Worm (Caenorhabditis elegans) whole organism, L4 larva: Measurements from ENCODE around the gene F40F8.5.

ENCODE experiments used
- F26F4.8 ChIP-seq: fragments of 200-800 bp; sonication (Bioruptor generic); conservative IDR thresholded peaks from 2 replicates; pipeline ENCODE4 v1.3.6; 2022; ENCODE audit warnings: missing genetic modification characterization, missing compliant biosample characterization
- T20F7.1 ChIP-seq: fragments of 200-800 bp; sonication (Bioruptor generic); optimal IDR thresholded peaks from 2 replicates; lab custom pipeline; 2018; ENCODE audit warnings: mild to moderate bottlenecking, missing genetic modification characterization, missing compliant biosample characterization
- T26A8.4 ChIP-seq: fragments of 200-800 bp; sonication (Bioruptor generic); IDR thresholded peaks from 2 replicates; pipeline ENCODE4 v1.3.6; 2022; ENCODE audit warnings: missing genetic modification characterization, missing compliant biosample characterization
- Y5F2A.4 ChIP-seq: fragments of 200-800 bp; sonication (Bioruptor generic); optimal IDR thresholded peaks from 2 replicates; lab custom pipeline; 2018; ENCODE audit warnings: mild to moderate bottlenecking, missing genetic modification characterization, missing compliant biosample characterization
- ZK546.5 ChIP-seq, 2 experiments: sonication (generic microtip); optimal IDR thresholded peaks; 2 replicates each; lab custom pipeline; 2017; ENCODE audit warnings: missing biosample characterization in 2 of 2, missing genetic modification characterization in 2 of 2
- aly-2 ChIP-seq: sonication (generic microtip); optimal IDR thresholded peaks from 2 replicates; lab custom pipeline; 2018; ENCODE audit warnings: missing biosample characterization, missing genetic modification characterization
- ama-1 ChIP-seq: fragments of 150-350 bp; optimal IDR thresholded peaks from 2 replicates; lab custom pipeline; 2014; ENCODE audit warnings: inconsistent platforms, mixed read lengths
- ceh-44 ChIP-seq: fragments of 200-800 bp; sonication (Bioruptor generic); IDR thresholded peaks from 2 replicates; pipeline ENCODE4 v1.3.6; 2022; ENCODE audit warnings: missing genetic modification reagents, missing genetic modification characterization, missing compliant biosample characterization
- cey-2 ChIP-seq: sonication (generic microtip); optimal IDR thresholded peaks from 3 replicates; lab custom pipeline; 2017; ENCODE audit warnings: missing genetic modification characterization, mild to moderate bottlenecking, missing compliant biosample characterization, antibody characterized with exemption, borderline replicate concordance; ENCODE audit not compliant: insufficient read depth
- ctbp-1 ChIP-seq: fragments of 200-800 bp; sonication (Bioruptor generic); IDR thresholded peaks from 2 replicates; pipeline ENCODE4 v1.3.6; 2022; ENCODE audit warnings: missing genetic modification reagents, missing genetic modification characterization, missing compliant biosample characterization
- daf-12 ChIP-seq: fragments of 150-350 bp; optimal IDR thresholded peaks from 2 replicates; lab custom pipeline; 2014; ENCODE audit warnings: missing biosample characterization, missing genetic modification reagents, missing genetic modification characterization
- daf-16 ChIP-seq, 3 experiments: sonication (generic microtip); optimal IDR thresholded peaks; 2 replicates each; lab custom pipeline; 2016 to 2017; ENCODE audit warnings: missing genetic modification characterization in 3 of 3, missing genetic modification reagents in 3 of 3, mild to moderate bottlenecking in 2 of 3, missing compliant biosample characterization in 2 of 3, missing biosample characterization in 1 of 3, moderate library complexity in 1 of 3
- daf-19 ChIP-seq: fragments of 200-800 bp; sonication (Bioruptor generic); conservative IDR thresholded peaks from 2 replicates; pipeline ENCODE4 v1.3.6; 2022; ENCODE audit warnings: missing genetic modification characterization, missing compliant biosample characterization
- daf-8 ChIP-seq: fragments of 200-800 bp; sonication (Bioruptor generic); IDR thresholded peaks from 2 replicates; pipeline ENCODE4 v1.3.6; 2022; ENCODE audit warnings: missing genetic modification characterization, missing compliant biosample characterization
- dmd-8 ChIP-seq: fragments of 200-800 bp; sonication (Bioruptor generic); IDR thresholded peaks from 2 replicates; pipeline ENCODE4 v1.3.6; 2022; ENCODE audit warnings: missing genetic modification characterization, missing compliant biosample characterization
- dmd-9 ChIP-seq: fragments of 200-800 bp; sonication (Bioruptor generic); IDR thresholded peaks from 2 replicates; pipeline ENCODE4 v1.3.6; 2022; ENCODE audit warnings: missing genetic modification reagents, missing genetic modification characterization, missing compliant biosample characterization
- dve-1 ChIP-seq: sonication (generic microtip); optimal IDR thresholded peaks from 2 replicates; lab custom pipeline; 2017; ENCODE audit warnings: antibody characterized with exemption, mild to moderate bottlenecking, missing genetic modification characterization, missing compliant biosample characterization; ENCODE audit not compliant: insufficient read depth
- egl-43 ChIP-seq: fragments of 200-800 bp; sonication (Bioruptor generic); IDR thresholded peaks from 2 replicates; pipeline ENCODE4 v1.3.6; 2022; ENCODE audit warnings: missing genetic modification reagents, missing genetic modification characterization, missing compliant biosample characterization
- fos-1 ChIP-seq: fragments of 150-350 bp; optimal IDR thresholded peaks from 2 replicates; lab custom pipeline; 2014; ENCODE audit warnings: missing biosample characterization, missing genetic modification characterization
- hlh-30 ChIP-seq: sonication (generic microtip); optimal IDR thresholded peaks from 2 replicates; lab custom pipeline; 2017; ENCODE audit warnings: antibody characterized with exemption, mild to moderate bottlenecking, missing genetic modification characterization, missing compliant biosample characterization; ENCODE audit not compliant: insufficient read depth
- jun-1 ChIP-seq: fragments of 150-350 bp; optimal IDR thresholded peaks from 2 replicates; lab custom pipeline; 2014; ENCODE audit warnings: missing biosample characterization, missing genetic modification reagents, missing genetic modification characterization
- lin-29 ChIP-seq: fragments of 200-800 bp; sonication (Bioruptor generic); IDR thresholded peaks from 2 replicates; pipeline ENCODE4 v1.3.6; 2022; ENCODE audit warnings: missing genetic modification reagents, missing genetic modification characterization, missing compliant biosample characterization
- lin-38 ChIP-seq: fragments of 200-800 bp; sonication (Bioruptor generic); IDR thresholded peaks from 2 replicates; pipeline ENCODE4 v1.3.6; 2022; ENCODE audit warnings: missing genetic modification reagents, missing genetic modification characterization, missing compliant biosample characterization
- lsy-2 ChIP-seq, 2 experiments: fragments of 150-350 bp in 1 of 2; sonication (generic microtip) in 1 of 2; optimal IDR thresholded peaks; 2 replicates each; lab custom pipeline; 2014 to 2017; ENCODE audit warnings: missing biosample characterization in 2 of 2, missing genetic modification characterization in 2 of 2
- madf-5 ChIP-seq, 2 experiments: fragments of 200-800 bp; sonication (Bioruptor generic); IDR thresholded peaks; 2 replicates each; pipeline ENCODE4 v1.3.6; 2022; ENCODE audit warnings: missing compliant biosample characterization in 2 of 2, missing genetic modification characterization in 2 of 2
- mdl-1 ChIP-seq, 2 experiments: fragments of 150-350 bp in 1 of 2; sonication (generic microtip) in 1 of 2; optimal IDR thresholded peaks; 2 replicates each; lab custom pipeline; 2014 to 2017; ENCODE audit warnings: missing biosample characterization in 2 of 2, missing genetic modification characterization in 2 of 2
- mdt-29 ChIP-seq: fragments of 200-800 bp; sonication (Bioruptor generic); IDR thresholded peaks from 2 replicates; pipeline ENCODE4 v1.3.6; 2022; ENCODE audit warnings: missing genetic modification reagents, missing genetic modification characterization, missing compliant biosample characterization
- mes-2 ChIP-seq: sonication (generic microtip); optimal IDR thresholded peaks from 2 replicates; lab custom pipeline; 2016; ENCODE audit warnings: missing genotype, mild to moderate bottlenecking, missing genetic modification characterization, missing compliant biosample characterization; ENCODE audit not compliant: poor library complexity, severe bottlenecking
- mxl-2 ChIP-seq: fragments of 200-800 bp; sonication (Bioruptor generic); conservative IDR thresholded peaks from 2 replicates; pipeline ENCODE4 v1.3.6; 2022; ENCODE audit warnings: missing genetic modification reagents, missing genetic modification characterization, missing compliant biosample characterization
- mxl-3 ChIP-seq: fragments of 200-800 bp; sonication (Bioruptor generic); optimal IDR thresholded peaks from 2 replicates; lab custom pipeline; 2018; ENCODE audit warnings: mild to moderate bottlenecking, missing genetic modification characterization, missing compliant biosample characterization
- nhr-102 ChIP-seq: sonication (generic microtip); optimal IDR thresholded peaks from 2 replicates; lab custom pipeline; 2016; ENCODE audit warnings: mild to moderate bottlenecking, missing genetic modification characterization, moderate library complexity, missing compliant biosample characterization
- nhr-28 ChIP-seq: fragments of 150-350 bp; optimal IDR thresholded peaks from 2 replicates; lab custom pipeline; 2014; ENCODE audit warnings: missing biosample characterization, missing genetic modification characterization
- nhr-41 ChIP-seq: fragments of 200-800 bp; sonication (Bioruptor generic); IDR thresholded peaks from 2 replicates; pipeline ENCODE4 v1.3.6; 2022; ENCODE audit warnings: missing genetic modification reagents, missing genetic modification characterization, missing compliant biosample characterization
- nhr-42 ChIP-seq: fragments of 200-800 bp; sonication (Bioruptor generic); IDR thresholded peaks from 2 replicates; pipeline ENCODE4 v1.3.6; 2022; ENCODE audit warnings: missing genetic modification characterization, missing compliant biosample characterization
- nhr-76 ChIP-seq: fragments of 150-350 bp; optimal IDR thresholded peaks from 2 replicates; lab custom pipeline; 2014; ENCODE audit warnings: missing biosample characterization, missing genetic modification characterization
- nhr-77 ChIP-seq: fragments of 150-350 bp; optimal IDR thresholded peaks from 2 replicates; lab custom pipeline; 2014; ENCODE audit warnings: missing biosample characterization, missing genetic modification characterization
- pha-4 ChIP-seq, 2 experiments: fragments of 150-350 bp in 1 of 2; fragments of 200-800 bp in 1 of 2; sonication (Bioruptor generic) in 1 of 2; IDR thresholded peaks in 1 of 2; optimal IDR thresholded peaks in 1 of 2; 2 replicates each; pipeline versions ENCODE4 v1.3.6 to Lab custom; 2014 to 2022; ENCODE audit warnings: missing genetic modification characterization in 2 of 2, missing genetic modification reagents in 2 of 2, missing biosample characterization in 1 of 2, missing compliant biosample characterization in 1 of 2
- rbr-2 ChIP-seq: sonication (generic microtip); optimal IDR thresholded peaks from 2 replicates; lab custom pipeline; 2016; ENCODE audit warnings: missing genotype, missing genetic modification characterization, missing compliant biosample characterization
- saeg-2 ChIP-seq: fragments of 200-800 bp; sonication (Bioruptor generic); IDR thresholded peaks from 2 replicates; pipeline ENCODE4 v1.3.6; 2022; ENCODE audit warnings: missing genetic modification reagents, missing genetic modification characterization, missing compliant biosample characterization
- spr-3 ChIP-seq: fragments of 200-800 bp; sonication (Bioruptor generic); optimal IDR thresholded peaks from 2 replicates; lab custom pipeline; 2018; ENCODE audit warnings: mild to moderate bottlenecking, missing genetic modification characterization, missing compliant biosample characterization
- tag-97 ChIP-seq: fragments of 200-800 bp; sonication (Bioruptor generic); IDR thresholded peaks from 2 replicates; pipeline ENCODE4 v1.3.6; 2022; ENCODE audit warnings: missing genetic modification characterization, missing compliant biosample characterization
- zag-1 ChIP-seq: fragments of 150-350 bp; optimal IDR thresholded peaks from 2 replicates; lab custom pipeline; 2014; ENCODE audit warnings: missing biosample characterization, missing genetic modification characterization
- zfp-3 ChIP-seq: fragments of 200-800 bp; sonication (Bioruptor generic); conservative IDR thresholded peaks from 2 replicates; pipeline ENCODE4 v1.3.6; 2022; ENCODE audit warnings: missing genetic modification reagents, missing genetic modification characterization, missing compliant biosample characterization
- zip-11 ChIP-seq: fragments of 200-800 bp; sonication (Bioruptor generic); IDR thresholded peaks from 2 replicates; pipeline ENCODE4 v1.3.6; 2022; ENCODE audit warnings: missing genetic modification characterization, missing compliant biosample characterization
- ztf-7 ChIP-seq: fragments of 150-350 bp; optimal IDR thresholded peaks from 2 replicates; lab custom pipeline; 2014; ENCODE audit warnings: missing biosample characterization, missing genetic modification characterization

The F40F8.5 gene

ce11 chrII:11175347-11175746, 40.6 kb upstream of the F40F8.5 start:
- TF ChIP-seq mxl-3 (GFP tag; lab: Kevin White, UChicago) (no peak), lin-38 (peak; percentile 87), nhr-41 (GFP tag; lab: Robert Waterston, UW) (no peak), nhr-77 (tag; lab: Kevin White, UChicago) (peak; percentile 8), cey-2 (no peak), saeg-2 (GFP tag; lab: Robert Waterston, UW) (no peak), nhr-42 (GFP tag; lab: Robert Waterston, UW) (no peak), pha-4 (GFP tag; IDR thresholded peaks at IDR 0.05; lab: Robert Waterston, UW) (no peak), pha-4 (tag; optimal IDR thresholded peaks at IDR 0.05; lab: Kevin White, UChicago) (no peak), daf-19 (no peak), dmd-8 (GFP tag; lab: Robert Waterston, UW) (no peak), nhr-76 (no peak), ceh-44 (GFP tag; lab: Robert Waterston, UW) (no peak), T20F7.1 (no peak), F26F4.8 (no peak), Y5F2A.4 (GFP tag; lab: Kevin White, UChicago) (no peak), mdl-1 (tag; optimal IDR thresholded peaks at IDR 0.05; lab: Kevin White, UChicago) (peak in 1 of 2 experiments; percentile 21), dmd-9 (GFP tag; lab: Robert Waterston, UW) (no peak), dve-1 (peak; percentile 13), mxl-2 (GFP tag; lab: Robert Waterston, UW) (no peak), T26A8.4 (GFP tag; lab: Robert Waterston, UW) (no peak), zfp-3 (GFP tag; lab: Robert Waterston, UW) (no peak), daf-12 (tag; lab: Kevin White, UChicago) (no peak), lsy-2 (tag; optimal IDR thresholded peaks at IDR 0.05; lab: Kevin White, UChicago) (peak in 1 of 2 experiments; percentile 12), mes-2 (tag; lab: Kevin White, UChicago) (peak; percentile 64), spr-3 (GFP tag; lab: Kevin White, UChicago) (no peak), nhr-102 (tag; lab: Kevin White, UChicago) (no peak), fos-1 (tag; lab: Kevin White, UChicago) (no peak), hlh-30 (no peak), ZK546.5 (tag; optimal IDR thresholded peaks at IDR 0.05; lab: Kevin White, UChicago) (no peak), rbr-2 (tag; lab: Kevin White, UChicago) (no peak), zip-11 (GFP tag; lab: Robert Waterston, UW) (no peak), jun-1 (tag; lab: Kevin White, UChicago) (no peak), ama-1 (lab: Kevin White, UChicago) (no peak)

- TF ChIP-seq lin-38, result peak; percentile 61
These were observed 35.8 kb upstream of the F40F8.5 start for ce11 chrII:11170495-11170894.

ce11 chrII:11168893-11169292, 34.2 kb upstream of the F40F8.5 start:
- peak; percentile 87 for TF ChIP-seq lin-38
- TF ChIP-seq, all 104 proteins: peak for 1; not testable (repeated sequence) for 103

- peak; percentile 55; the same call in 1 of the 2 replicates for TF ChIP-seq pha-4 (GFP tag; IDR thresholded peaks at IDR 0.05; lab: Robert Waterston, UW)
- TF ChIP-seq pha-4 (tag; optimal IDR thresholded peaks at IDR 0.05; lab: Kevin White, UChicago), result no peak
- no peak for TF ChIP-seq Y5F2A.4 (GFP tag; lab: Kevin White, UChicago)
- TF ChIP-seq dmd-9 (GFP tag; lab: Robert Waterston, UW), result no peak
- peak; percentile 15 for TF ChIP-seq aly-2 (tag; lab: Kevin White, UChicago)
- no peak for TF ChIP-seq daf-8
- TF ChIP-seq tag-97 (GFP tag; lab: Robert Waterston, UW), result no peak
- no peak for TF ChIP-seq mxl-2 (GFP tag; lab: Robert Waterston, UW)
- no peak for TF ChIP-seq lin-29
- peak; percentile 41 for TF ChIP-seq mxl-3 (GFP tag; lab: Kevin White, UChicago)
- TF ChIP-seq zag-1 (tag; lab: Kevin White, UChicago), result no peak
- peak; percentile 85 for TF ChIP-seq egl-43 (GFP tag; lab: Robert Waterston, UW)
- TF ChIP-seq madf-5 (GFP tag; IDR thresholded peaks at IDR 0.05; lab: Robert Waterston, UW), result no peak
- TF ChIP-seq ctbp-1 (GFP tag; lab: Robert Waterston, UW), result 0 out of 2 replicates have a peak, but pooled peaks have one; percentile 32
- no peak for TF ChIP-seq nhr-28 (tag; lab: Kevin White, UChicago)
- TF ChIP-seq ztf-7 (tag; lab: Kevin White, UChicago), result no peak
- TF ChIP-seq daf-16 (GFP tag; optimal IDR thresholded peaks at IDR 0.05; lab: Kevin White, UChicago), result peak; percentile 53 to 79
- TF ChIP-seq daf-16 (tag; optimal IDR thresholded peaks at IDR 0.05; lab: Kevin White, UChicago), result peak; percentile 45
- TF ChIP-seq zip-11 (GFP tag; lab: Robert Waterston, UW), result no peak
- TF ChIP-seq T20F7.1, result no peak
- TF ChIP-seq mdt-29 (GFP tag; lab: Robert Waterston, UW), result peak; percentile 44; the same call in 1 of the 2 replicates
These were observed 32.3 kb upstream of the F40F8.5 start for ce11 chrII:11167039-11167438.
